Worm (Caenorhabditis elegans): ENCODE measurements around the gene lgc-5.

DNA sequence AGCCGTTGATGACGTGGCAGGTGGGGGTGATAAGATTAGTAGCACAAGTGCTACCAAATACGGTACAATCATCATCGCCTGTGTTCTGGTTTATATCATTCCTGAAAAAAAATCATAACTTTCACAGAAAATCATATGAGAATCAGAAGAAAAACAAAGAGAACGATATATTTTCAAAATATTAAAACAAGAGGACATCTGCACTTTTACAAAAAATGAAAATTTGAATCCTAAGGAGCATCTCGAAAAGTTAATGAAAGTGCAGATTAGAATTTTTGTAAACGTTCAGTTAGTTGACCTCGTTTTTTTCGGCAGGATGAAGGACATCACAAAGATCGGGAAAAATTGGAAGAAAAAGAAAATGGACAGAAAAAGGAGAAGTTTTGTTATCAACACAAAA is 29.6 kb upstream of the lgc-5 start, which contains the start of gene F35H10.10:
- TF ChIP-seq tab-1 (GFP tag; IDR thresholded peaks at IDR 0.05) (no peak), ztf-29 (GFP tag; IDR thresholded peaks at IDR 0.05) (no peak), flt-1 (GFP tag; IDR thresholded peaks at IDR 0.05) (no peak), klf-2 (GFP tag; conservative IDR thresholded peaks at IDR 0.05) (no peak), T22C8.4 (GFP tag; IDR thresholded peaks at IDR 0.05) (no peak), ztf-23 (GFP tag; IDR thresholded peaks at IDR 0.05) (no peak), cog-1 (tag; optimal IDR thresholded peaks at IDR 0.05) (no peak), med-1 (GFP tag; optimal IDR thresholded peaks at IDR 0.05; ENCODE audit: insufficient read depth) (no peak)
